Fruit fly (Drosophila melanogaster): ENCODE data around the gene CG4942.

dm6 chr3L:9064207-9064754 is 8.6 kb upstream of the CG4942 start:
- TF ChIP-seq CG8478 (optimal IDR thresholded peaks at IDR 0.05) = no peak
- TF ChIP-seq CTCF (optimal IDR thresholded peaks at IDR 0.05) = no peak
